Fruit fly (Drosophila melanogaster) whole organism, embryonic: ENCODE measurements around the gene IA-2.
A peak's percentile ranks its signal among the peaks of the same experiment; 100 is the strongest.

Experiments
- Awh ChIP-seq: fragments of 200-800 bp; sonication (Bioruptor generic); IDR thresholded peaks from 2 replicates; pipeline ENCODE4, ENCODE4 v1.3.6; 2022; ENCODE audit warnings: missing biosample characterization, missing genetic modification characterization
- CG11085 ChIP-seq: fragments of 200-800 bp; sonication (Bioruptor generic); IDR thresholded peaks from 2 replicates; pipeline ENCODE4 v1.3.6; 2022; ENCODE audit warnings: missing biosample characterization, missing genetic modification characterization
- CG11456 ChIP-seq: fragments of 200-800 bp; sonication (Bioruptor generic); IDR thresholded peaks from 3 replicates; pipeline ENCODE4 v1.3.6; 2022; ENCODE audit warnings: missing biosample characterization, missing genetic modification characterization
- CG14667 ChIP-seq: fragments of 200-800 bp; sonication (Bioruptor generic); IDR thresholded peaks from 2 replicates; pipeline ENCODE4 v1.3.6; 2022; ENCODE audit warnings: missing biosample characterization, missing genetic modification characterization
- CG14710 ChIP-seq: fragments of 200-800 bp; sonication (Bioruptor generic); optimal IDR thresholded peaks from 3 replicates; lab custom pipeline; 2019; ENCODE audit warnings: missing biosample characterization, mild to moderate bottlenecking, missing genetic modification characterization, moderate library complexity
- CG15269 ChIP-seq: fragments of 200-800 bp; sonication (Bioruptor generic); optimal IDR thresholded peaks from 2 replicates; lab custom pipeline; 2018; ENCODE audit warnings: missing biosample characterization, mild to moderate bottlenecking, missing genetic modification characterization, moderate library complexity
- CG15479 ChIP-seq: fragments of 200-800 bp; sonication (Bioruptor generic); optimal IDR thresholded peaks from 3 replicates; lab custom pipeline; 2019; ENCODE audit warnings: missing biosample characterization, mild to moderate bottlenecking, missing genetic modification characterization, moderate library complexity
- CG15514 ChIP-seq: fragments of 200-800 bp; sonication (Bioruptor generic); optimal IDR thresholded peaks from 3 replicates; lab custom pipeline; 2017; ENCODE audit warnings: missing biosample characterization, missing genetic modification characterization, mild to moderate bottlenecking, moderate library complexity, missing genetic modification reagents
- CG17829 ChIP-seq: fragments of 200-800 bp; optimal IDR thresholded peaks from 2 replicates; lab custom pipeline; 2019; ENCODE audit warnings: missing biosample characterization, mild to moderate bottlenecking, missing genetic modification characterization, moderate library complexity
- CG2116 ChIP-seq: fragments of 200-800 bp; sonication (Bioruptor generic); optimal IDR thresholded peaks from 3 replicates; lab custom pipeline; 2018; ENCODE audit warnings: missing biosample characterization, mild to moderate bottlenecking, missing genetic modification characterization
- CG2202 ChIP-seq: fragments of 200-800 bp; sonication (Bioruptor generic); optimal IDR thresholded peaks from 2 replicates; lab custom pipeline; 2018; ENCODE audit warnings: missing biosample characterization, mild to moderate bottlenecking, missing genetic modification characterization
- CG3281 ChIP-seq: fragments of 200-800 bp; sonication (Bioruptor generic); optimal IDR thresholded peaks from 3 replicates; lab custom pipeline; 2017; ENCODE audit warnings: missing biosample characterization, mild to moderate bottlenecking, missing genetic modification characterization
- CG4404 ChIP-seq: fragments of 200-800 bp; sonication (Bioruptor generic); IDR thresholded peaks from 2 replicates; pipeline ENCODE4 v1.3.6; 2022; ENCODE audit warnings: missing biosample characterization, missing genetic modification characterization
- CG4730 ChIP-seq: fragments of 200-800 bp; sonication (Bioruptor generic); IDR thresholded peaks from 2 replicates; pipeline ENCODE4 v1.3.6; 2022; ENCODE audit warnings: missing biosample characterization, missing genetic modification characterization
- CG7556 ChIP-seq: fragments of 200-800 bp; sonication (Bioruptor generic); optimal IDR thresholded peaks from 2 replicates; lab custom pipeline; 2017; ENCODE audit warnings: missing biosample characterization, mild to moderate bottlenecking, missing genetic modification characterization
- CG7745 ChIP-seq: fragments of 200-800 bp; sonication (Bioruptor generic); optimal IDR thresholded peaks from 2 replicates; lab custom pipeline; 2018; ENCODE audit warnings: missing biosample characterization, mild to moderate bottlenecking, missing genetic modification characterization, moderate library complexity
- Eip74EF ChIP-seq, 2 experiments: fragments of 200-800 bp in 1 of 2; fragments of >200 bp in 1 of 2; sonication (Bioruptor generic) in 1 of 2; optimal IDR thresholded peaks; 2 replicates each; lab custom pipeline; 2017 to 2019; ENCODE audit warnings: missing biosample characterization in 2 of 2, missing genetic modification characterization in 2 of 2, mild to moderate bottlenecking in 1 of 2, moderate library complexity in 1 of 2
- Hr51 ChIP-seq, 2 experiments: fragments of 200-800 bp; sonication (Bioruptor generic); optimal IDR thresholded peaks; 2 replicates in 1 of 2; 3 replicates in 1 of 2; lab custom pipeline; 2016 to 2018; ENCODE audit warnings: missing biosample characterization in 2 of 2, missing genetic modification characterization in 2 of 2, mild to moderate bottlenecking in 1 of 2, moderate library complexity in 1 of 2
- Jarid2 ChIP-seq: fragments of 200-800 bp; sonication (Bioruptor generic); optimal IDR thresholded peaks from 3 replicates; lab custom pipeline; 2017; ENCODE audit warnings: mild to moderate bottlenecking, missing biosample characterization, missing genetic modification reagents, missing genetic modification characterization
- MESR4 ChIP-seq: fragments of 200-800 bp; sonication (Bioruptor generic); optimal IDR thresholded peaks from 2 replicates; lab custom pipeline; 2018; ENCODE audit warnings: missing biosample characterization, mild to moderate bottlenecking, missing genetic modification characterization, moderate library complexity
- Ptx1 ChIP-seq: fragments of 200-800 bp; sonication (Bioruptor generic); IDR thresholded peaks from 2 replicates; pipeline ENCODE4 v1.3.6; 2022; ENCODE audit warnings: missing biosample characterization, missing genetic modification characterization
- Sry-δ ChIP-seq: fragments of 200-800 bp; sonication (Bioruptor generic); optimal IDR thresholded peaks from 2 replicates; lab custom pipeline; 2016; ENCODE audit warnings: missing biosample characterization, missing genetic modification characterization
- amos ChIP-seq: fragments of 200-800 bp; sonication (Bioruptor generic); IDR thresholded peaks from 2 replicates; pipeline ENCODE4 v1.3.6; 2022; ENCODE audit warnings: missing biosample characterization, missing genetic modification characterization; ENCODE audit not compliant: partially characterized antibody
- ap ChIP-seq: fragments of 200-800 bp; sonication (Bioruptor generic); IDR thresholded peaks from 2 replicates; pipeline ENCODE4 v1.3.6; 2022; ENCODE audit warnings: missing biosample characterization, missing genetic modification characterization
- bsh ChIP-seq, 2 experiments: fragments of 200-800 bp; sonication (Bioruptor generic); optimal IDR thresholded peaks; 2 replicates each; lab custom pipeline; 2017 to 2018; ENCODE audit warnings: mild to moderate bottlenecking in 2 of 2, missing biosample characterization in 2 of 2, missing genetic modification characterization in 2 of 2, moderate library complexity in 1 of 2
- dmrt11E ChIP-seq: fragments of 200-800 bp; sonication (Bioruptor generic); optimal IDR thresholded peaks from 3 replicates; lab custom pipeline; 2018; ENCODE audit warnings: missing biosample characterization, mild to moderate bottlenecking, missing genetic modification characterization, moderate library complexity
- dmrt99B ChIP-seq: fragments of 200-800 bp; sonication (Bioruptor generic); optimal IDR thresholded peaks from 2 replicates; lab custom pipeline; 2018; ENCODE audit warnings: missing biosample characterization, mild to moderate bottlenecking, missing genetic modification characterization, moderate library complexity
- eve ChIP-seq, 2 experiments: fragments of >200 bp; optimal IDR thresholded peaks; 2 replicates each; lab custom pipeline; 2017; ENCODE audit warnings: missing biosample characterization in 2 of 2, missing genetic modification characterization in 2 of 2
- fd96Cb ChIP-seq: fragments of 200-800 bp; sonication (Bioruptor generic); optimal IDR thresholded peaks from 2 replicates; lab custom pipeline; 2018; ENCODE audit warnings: missing biosample characterization, mild to moderate bottlenecking, missing genetic modification characterization, moderate library complexity
- gce ChIP-seq: fragments of 200-800 bp; sonication (Bioruptor generic); IDR thresholded peaks from 3 replicates; pipeline ENCODE4 v1.3.6; 2022; ENCODE audit warnings: missing biosample characterization, missing genetic modification characterization
- gsb-n ChIP-seq: fragments of 200-800 bp; sonication (Bioruptor generic); optimal IDR thresholded peaks from 3 replicates; lab custom pipeline; 2018; ENCODE audit warnings: missing biosample characterization, mild to moderate bottlenecking, missing genetic modification characterization
- h ChIP-seq: fragments of >200 bp; optimal IDR thresholded peaks from 2 replicates; lab custom pipeline; 2017
- ken ChIP-seq: fragments of 200-800 bp; sonication (Bioruptor generic); IDR thresholded peaks from 3 replicates; pipeline ENCODE4 v1.3.6; 2022; ENCODE audit warnings: missing biosample characterization, missing genetic modification characterization
- lbe ChIP-seq: fragments of 200-800 bp; sonication (Bioruptor generic); optimal IDR thresholded peaks from 2 replicates; lab custom pipeline; 2016; ENCODE audit warnings: missing biosample characterization, mild to moderate bottlenecking, missing genetic modification characterization
- lilli ChIP-seq: fragments of 200-800 bp; sonication (Bioruptor generic); optimal IDR thresholded peaks from 3 replicates; lab custom pipeline; 2016; ENCODE audit warnings: missing biosample characterization, missing genetic modification characterization
- sr ChIP-seq: fragments of 200-800 bp; sonication (Bioruptor generic); IDR thresholded peaks from 3 replicates; pipeline ENCODE4 v1.3.6; 2022; ENCODE audit warnings: missing biosample characterization, missing genetic modification characterization
- stwl ChIP-seq: fragments of 200-800 bp; sonication (Bioruptor generic); optimal IDR thresholded peaks from 3 replicates; lab custom pipeline; 2018; ENCODE audit warnings: missing biosample characterization, mild to moderate bottlenecking, missing genetic modification characterization, moderate library complexity
- tll ChIP-seq, 2 experiments: fragments of 200-800 bp in 1 of 2; fragments of >200 bp in 1 of 2; sonication (Bioruptor generic) in 1 of 2; optimal IDR thresholded peaks; 2 replicates each; lab custom pipeline; 2017 to 2019; ENCODE audit warnings: missing biosample characterization in 2 of 2, missing genetic modification characterization in 2 of 2, mild to moderate bottlenecking in 1 of 2, moderate library complexity in 1 of 2
- tx ChIP-seq: fragments of 200-800 bp; sonication (Bioruptor generic); optimal IDR thresholded peaks from 2 replicates; lab custom pipeline; 2016; ENCODE audit warnings: missing biosample characterization, missing genetic modification characterization
- yki ChIP-seq: fragments of >200 bp; optimal IDR thresholded peaks from 3 replicates; lab custom pipeline; 2018

IA-2 gene

DNA sequence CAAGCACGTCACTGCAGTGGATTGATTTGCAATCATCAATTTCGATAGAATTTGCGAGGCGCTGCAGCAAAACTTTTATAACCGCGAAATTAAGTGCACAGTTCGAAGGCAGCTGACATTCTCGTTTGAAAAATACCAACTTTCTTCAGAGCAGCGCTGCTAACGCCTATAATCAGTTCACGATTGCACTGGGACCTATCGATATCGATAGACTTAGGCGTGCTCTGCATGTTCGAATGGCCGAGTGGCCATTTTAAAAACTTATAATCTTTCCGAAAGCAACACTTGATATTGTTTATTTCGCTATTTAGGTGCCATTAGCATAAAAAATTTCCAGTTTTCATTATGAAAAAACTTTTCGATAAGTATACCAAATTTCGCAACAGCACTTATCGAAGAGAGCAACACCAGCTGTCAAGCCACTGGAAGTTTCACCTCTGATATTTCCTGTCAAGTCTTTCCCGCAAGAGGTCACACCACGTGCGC, 11.0 kb downstream of the IA-2 start, which contains the start of gene gNacalpha:
Gene gNacalpha, plus strand, starts transcription at position 436 of the 486 bp plus-strand sequence.
- TF ChIP-seq sr = no peak
- TF ChIP-seq Awh = no peak
- no peak for TF ChIP-seq CG4730 (GFP tag; lab: Robert Waterston, UW)
- TF ChIP-seq CG17829 (tag; lab: Kevin White, UChicago) = no peak
- peak; percentile 36 for TF ChIP-seq CG15479 (GFP tag; lab: Kevin White, UChicago)
- TF ChIP-seq lilli (GFP tag; lab: Kevin White, UChicago) = no peak
- peak; percentile 82 for TF ChIP-seq CG2116
- no peak for TF ChIP-seq CG3281
- TF ChIP-seq CG15269 = no peak
- peak; percentile 75 for TF ChIP-seq stwl (tag; lab: Kevin White, UChicago)
- TF ChIP-seq dmrt11E = no peak
- no peak for TF ChIP-seq Hr51 (GFP tag; optimal IDR thresholded peaks at IDR 0.05; lab: Kevin White, UChicago)
- peak; percentile 6; the same call in 1 of the 2 replicates for TF ChIP-seq amos (GFP tag; lab: Robert Waterston, UW)
- TF ChIP-seq ken (GFP tag; lab: Robert Waterston, UW) = no peak
- no peak for TF ChIP-seq gce (GFP tag; lab: Robert Waterston, UW)
- TF ChIP-seq Jarid2 (GFP tag; lab: Kevin White, UChicago) = no peak
- TF ChIP-seq CG2202 = no peak
- no peak for TF ChIP-seq bsh (GFP tag; optimal IDR thresholded peaks at IDR 0.05; lab: Kevin White, UChicago)
- no peak for TF ChIP-seq eve (GFP tag; optimal IDR thresholded peaks at IDR 0.05; lab: Kevin White, UChicago)
- TF ChIP-seq lbe = no peak
- no peak for TF ChIP-seq Eip74EF (GFP tag; optimal IDR thresholded peaks at IDR 0.05; lab: Kevin White, UChicago)
- TF ChIP-seq gsb-n (tag; lab: Kevin White, UChicago) = no peak
- TF ChIP-seq CG14667 (GFP tag; lab: Robert Waterston, UW) = no peak
- no peak for TF ChIP-seq dmrt99B (tag; lab: Kevin White, UChicago)
- no peak for TF ChIP-seq tll (GFP tag; optimal IDR thresholded peaks at IDR 0.05; lab: Kevin White, UChicago)
- TF ChIP-seq Ptx1 = no peak
- TF ChIP-seq CG7556 (GFP tag; lab: Kevin White, UChicago) = no peak

DNA sequence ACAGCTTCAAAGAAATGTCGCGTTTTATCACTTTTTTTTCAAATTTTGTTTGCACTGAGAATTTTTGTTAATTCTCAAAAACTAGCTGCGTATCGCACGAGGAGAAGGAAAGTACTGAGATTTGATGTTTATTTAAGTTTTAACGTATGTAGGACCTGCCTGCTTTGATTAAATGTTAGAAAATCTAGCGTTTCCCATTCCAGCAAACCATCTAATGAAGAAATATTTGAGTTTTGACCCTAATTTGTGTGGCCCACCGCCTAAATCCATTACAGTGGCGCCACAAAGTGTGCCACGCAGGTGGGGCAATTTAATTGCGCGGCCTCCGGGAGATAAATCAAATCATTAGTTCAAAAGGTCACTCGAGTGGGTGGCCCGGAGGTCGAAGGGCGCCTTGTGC, 21.1 kb downstream of the IA-2 start, which contains the start of gene CG4375:
Gene CG4375, minus strand, starts transcription at position 101 of the 400 bp plus-strand sequence.
- TF ChIP-seq h (lab: Kevin White, UChicago) (no peak), CG15514 (GFP tag; lab: Kevin White, UChicago) (no peak), yki (lab: Kevin White, UChicago) (no peak), CG11456 (GFP tag; lab: Robert Waterston, UW) (no peak), ap (GFP tag; lab: Robert Waterston, UW) (no peak), Sry-δ (no peak), MESR4 (GFP tag; lab: Kevin White, UChicago) (no peak), tx (no peak), CG14710 (tag; lab: Kevin White, UChicago) (no peak), CG11085 (no peak), fd96Cb (no peak), CG7745 (tag; lab: Kevin White, UChicago) (no peak), dmrt99B (tag; lab: Kevin White, UChicago) (no peak), CG4404 (no peak)
